Fruit fly (Drosophila melanogaster): Measurements from ENCODE around the gene Targ1.

Gene Targ1

dm6 chr3L:21200587-21200986 lies 2.1 kb downstream of the Targ1 start:
- TF ChIP-seq CG3919 (GFP tag; optimal IDR thresholded peaks at IDR 0.05) (no peak), dsx (GFP tag; optimal IDR thresholded peaks at IDR 0.05; ENCODE audit: poor library complexity, severe bottlenecking) (no peak), CG3032 (tag; optimal IDR thresholded peaks at IDR 0.05) (no peak), OdsH (GFP tag; optimal IDR thresholded peaks at IDR 0.05) (peak; percentile 29), fkh (GFP tag; optimal IDR thresholded peaks at IDR 0.05) (no peak), CG11762 (GFP tag; optimal IDR thresholded peaks at IDR 0.05; ENCODE audit: insufficient read depth) (no peak), Blimp-1 (GFP tag; optimal IDR thresholded peaks at IDR 0.05) (no peak), Hr38 (GFP tag; optimal IDR thresholded peaks at IDR 0.05) (no peak), pdm3 (GFP tag; optimal IDR thresholded peaks at IDR 0.05) (no peak), CG6808 (GFP tag; optimal IDR thresholded peaks at IDR 0.05) (peak; percentile 4), dac (GFP tag; optimal IDR thresholded peaks at IDR 0.05) (no peak), CG32006 (GFP tag; optimal IDR thresholded peaks at IDR 0.05) (no peak), CG8632 (GFP tag; optimal IDR thresholded peaks at IDR 0.05) (no peak), Ets21C (GFP tag; optimal IDR thresholded peaks at IDR 0.05) (no peak), CG7368 (GFP tag; optimal IDR thresholded peaks at IDR 0.05) (no peak), CG8119 (GFP tag; IDR thresholded peaks at IDR 0.05) (peak; percentile 49; the same call in 2 of the 3 replicates), achi (GFP tag; optimal IDR thresholded peaks at IDR 0.05) (peak; percentile 41), acj6 (GFP tag; optimal IDR thresholded peaks at IDR 0.05) (no peak), cyc (GFP tag; optimal IDR thresholded peaks at IDR 0.05) (no peak), fd59A (GFP tag; optimal IDR thresholded peaks at IDR 0.05) (no peak), net (GFP tag; optimal IDR thresholded peaks at IDR 0.05) (no peak), vri (GFP tag; optimal IDR thresholded peaks at IDR 0.05) (no peak), Ets96B (tag; optimal IDR thresholded peaks at IDR 0.05) (peak; percentile 2), esn (GFP tag; optimal IDR thresholded peaks at IDR 0.05) (peak; percentile 12), Smox (GFP tag; optimal IDR thresholded peaks at IDR 0.05) (peak; percentile 12), Lpt (GFP tag; optimal IDR thresholded peaks at IDR 0.05) (no peak), CG10669 (GFP tag; optimal IDR thresholded peaks at IDR 0.05) (peak; percentile 4), Sox15 (GFP tag; optimal IDR thresholded peaks at IDR 0.05) (no peak), CG1621 (tag; optimal IDR thresholded peaks at IDR 0.05) (no peak), Met (GFP tag; optimal IDR thresholded peaks at IDR 0.05) (no peak), fd85E (GFP tag; optimal IDR thresholded peaks at IDR 0.05) (no peak), CG9139 (GFP tag; optimal IDR thresholded peaks at IDR 0.05) (no peak), salr (GFP tag; optimal IDR thresholded peaks at IDR 0.05) (no peak), topi (GFP tag; optimal IDR thresholded peaks at IDR 0.05) (no peak), CG6854 (GFP tag; optimal IDR thresholded peaks at IDR 0.05) (no peak), Sox14 (GFP tag; optimal IDR thresholded peaks at IDR 0.05) (no peak), CG6792 (GFP tag; optimal IDR thresholded peaks at IDR 0.05) (no peak), svp (GFP tag) (peak; percentile 96), CG6276 (GFP tag; optimal IDR thresholded peaks at IDR 0.05) (no peak), Eip78C (GFP tag) (peak; percentile 37), CG8319 (GFP tag; optimal IDR thresholded peaks at IDR 0.05) (no peak), Gug (GFP tag; IDR thresholded peaks at IDR 0.05) (no peak), ss (GFP tag; optimal IDR thresholded peaks at IDR 0.05) (no peak), lz (GFP tag; optimal IDR thresholded peaks at IDR 0.05) (no peak), Hr4 (GFP tag; optimal IDR thresholded peaks at IDR 0.05) (peak; percentile 10), CG10631 (GFP tag; optimal IDR thresholded peaks at IDR 0.05) (no peak), CG31627 (GFP tag; optimal IDR thresholded peaks at IDR 0.05) (no peak), eg (GFP tag; IDR thresholded peaks at IDR 0.05) (peak; percentile 26; the same call in 1 of the 3 replicates), CG34406 (GFP tag; optimal IDR thresholded peaks at IDR 0.05) (peak; percentile 10), Eip93F (GFP tag; optimal IDR thresholded peaks at IDR 0.05) (no peak), spab (GFP tag; optimal IDR thresholded peaks at IDR 0.05) (no peak), CG11294 (GFP tag; IDR thresholded peaks at IDR 0.05) (0 out of 2 replicates have a peak, but pooled peaks have one; percentile 29), Eip75B (GFP tag; optimal IDR thresholded peaks at IDR 0.05) (no peak)

Data from whole organism, prepupa.